Worm (Caenorhabditis elegans): ENCODE data around the gene unc-98.

- TF ChIP-seq mes-2 (tag; optimal IDR thresholded peaks at IDR 0.05; ENCODE audit: poor library complexity, severe bottlenecking) (no peak), nhr-76 (tag; optimal IDR thresholded peaks at IDR 0.05) (no peak), ztf-7 (tag; optimal IDR thresholded peaks at IDR 0.05) (no peak), fkh-10 (GFP tag; optimal IDR thresholded peaks at IDR 0.05) (no peak), ceh-20 (GFP tag; IDR thresholded peaks at IDR 0.05) (no peak), unc-130 (GFP tag; optimal IDR thresholded peaks at IDR 0.05) (no peak), jun-1 (tag; optimal IDR thresholded peaks at IDR 0.05) (no peak), aly-2 (tag; optimal IDR thresholded peaks at IDR 0.05) (no peak), lin-38 (GFP tag; IDR thresholded peaks at IDR 0.05) (no peak), daf-19 (GFP tag; conservative IDR thresholded peaks at IDR 0.05) (no peak), daf-8 (GFP tag; IDR thresholded peaks at IDR 0.05) (no peak), pqm-1 (tag; optimal IDR thresholded peaks at IDR 0.05) (no peak), ceh-32 (tag; optimal IDR thresholded peaks at IDR 0.05; ENCODE audit: poor library complexity) (no peak)
These were observed 41.0 kb upstream of the unc-98 start for ce11 chrX:7614466-7614865.
